Worm (Caenorhabditis elegans) whole organism, mixed stage, embryonic: Measurements from ENCODE around the gene oac-58.

Experiments used
- M03D4.4 ChIP-seq: sonication (generic microtip); optimal IDR thresholded peaks from 2 replicates; lab custom pipeline; 2017; ENCODE audit warnings: mild to moderate bottlenecking, missing genetic modification characterization, missing compliant biosample characterization
- bed-3 ChIP-seq: fragments of 200-800 bp; sonication (Bioruptor generic); optimal IDR thresholded peaks from 3 replicates; lab custom pipeline; 2018; ENCODE audit warnings: mild to moderate bottlenecking, missing genetic modification characterization, moderate library complexity, missing compliant biosample characterization
- blmp-1 ChIP-seq: fragments of 150-350 bp; optimal IDR thresholded peaks from 2 replicates; lab custom pipeline; 2014; ENCODE audit warnings: missing biosample characterization, missing genetic modification characterization
- ceh-39 ChIP-seq: fragments of 150-350 bp; optimal IDR thresholded peaks from 2 replicates; lab custom pipeline; 2014; ENCODE audit warnings: missing biosample characterization, missing genetic modification characterization
- ceh-43 ChIP-seq: fragments of 200-800 bp; sonication (Bioruptor generic); optimal IDR thresholded peaks from 2 replicates; lab custom pipeline; 2018; ENCODE audit warnings: mild to moderate bottlenecking, missing genetic modification characterization, moderate library complexity, missing compliant biosample characterization
- ceh-83 ChIP-seq: fragments of 200-800 bp; sonication (Bioruptor generic); optimal IDR thresholded peaks from 2 replicates; lab custom pipeline; 2018; ENCODE audit warnings: mild to moderate bottlenecking, missing genetic modification characterization, missing compliant biosample characterization
- ces-1 ChIP-seq: fragments of 150-350 bp; optimal IDR thresholded peaks from 2 replicates; lab custom pipeline; 2014; ENCODE audit warnings: missing biosample characterization, missing genetic modification reagents, missing genetic modification characterization
- cnd-1 ChIP-seq: fragments of 200-800 bp; sonication (Bioruptor generic); optimal IDR thresholded peaks from 2 replicates; lab custom pipeline; 2018; ENCODE audit warnings: mild to moderate bottlenecking, missing genetic modification characterization, missing compliant biosample characterization
- drap-1 ChIP-seq: fragments of 200-800 bp; sonication (Bioruptor generic); optimal IDR thresholded peaks from 3 replicates; lab custom pipeline; 2018; ENCODE audit warnings: mild to moderate bottlenecking, missing genetic modification characterization, missing compliant biosample characterization
- elt-1 ChIP-seq: sonication (generic microtip); optimal IDR thresholded peaks from 2 replicates; lab custom pipeline; 2017; ENCODE audit warnings: missing genetic modification characterization, mild to moderate bottlenecking, missing compliant biosample characterization, antibody characterized with exemption, moderate library complexity, borderline replicate concordance; ENCODE audit not compliant: insufficient read depth
- elt-3 ChIP-seq: fragments of 150-350 bp; optimal IDR thresholded peaks from 2 replicates; lab custom pipeline; 2014; ENCODE audit warnings: missing biosample characterization, missing genetic modification characterization
- flh-1 ChIP-seq: fragments of 200-800 bp; sonication (Bioruptor generic); optimal IDR thresholded peaks from 2 replicates; lab custom pipeline; 2018; ENCODE audit warnings: mild to moderate bottlenecking, missing genetic modification characterization, moderate library complexity, missing compliant biosample characterization
- hlh-1 ChIP-seq: fragments of 150-350 bp; optimal IDR thresholded peaks from 2 replicates; lab custom pipeline; 2014; ENCODE audit warnings: missing biosample characterization, missing genetic modification reagents, missing genetic modification characterization
- lin-13 ChIP-seq: fragments of 150-350 bp; optimal IDR thresholded peaks from 2 replicates; lab custom pipeline; 2014; ENCODE audit warnings: missing biosample characterization, missing genetic modification characterization
- lin-32 ChIP-seq: fragments of 200-800 bp; sonication (Bioruptor generic); optimal IDR thresholded peaks from 2 replicates; lab custom pipeline; 2018; ENCODE audit warnings: mild to moderate bottlenecking, missing genetic modification characterization, missing compliant biosample characterization
- lsy-2 ChIP-seq: fragments of 150-350 bp; optimal IDR thresholded peaks from 2 replicates; lab custom pipeline; 2014; ENCODE audit warnings: missing biosample characterization, missing genetic modification characterization
- mep-1 ChIP-seq: fragments of 150-350 bp; optimal IDR thresholded peaks from 2 replicates; lab custom pipeline; 2017; ENCODE audit warnings: missing biosample characterization, missing genetic modification reagents, missing genetic modification characterization, inconsistent platforms
- mls-2 ChIP-seq: sonication (generic microtip); optimal IDR thresholded peaks from 2 replicates; lab custom pipeline; 2016; ENCODE audit warnings: mild to moderate bottlenecking, missing genetic modification characterization, moderate library complexity, missing compliant biosample characterization
- nhr-12 ChIP-seq: fragments of 150-350 bp; optimal IDR thresholded peaks from 2 replicates; lab custom pipeline; 2014; ENCODE audit warnings: missing biosample characterization, missing genetic modification characterization
- nhr-2 ChIP-seq: fragments of 150-350 bp; optimal IDR thresholded peaks from 2 replicates; lab custom pipeline; 2014; ENCODE audit warnings: missing biosample characterization, missing genetic modification characterization
- nhr-237 ChIP-seq: fragments of 150-350 bp; optimal IDR thresholded peaks from 2 replicates; lab custom pipeline; 2014; ENCODE audit warnings: missing biosample characterization, missing genetic modification characterization
- nhr-28 ChIP-seq: fragments of 150-350 bp; optimal IDR thresholded peaks from 2 replicates; lab custom pipeline; 2014; ENCODE audit warnings: missing biosample characterization, missing genetic modification characterization
- pha-4 ChIP-seq: fragments of 150-350 bp; optimal IDR thresholded peaks from 2 replicates; lab custom pipeline; 2018; ENCODE audit warnings: missing biosample characterization, missing genetic modification reagents, missing genetic modification characterization
- sem-2 ChIP-seq: fragments of 200-800 bp; sonication (Bioruptor generic); optimal IDR thresholded peaks from 2 replicates; lab custom pipeline; 2018; ENCODE audit warnings: mild to moderate bottlenecking, missing genetic modification characterization, missing compliant biosample characterization
- snpc-4 ChIP-seq: fragments of 150-350 bp; optimal IDR thresholded peaks from 2 replicates; lab custom pipeline; 2014; ENCODE audit warnings: missing biosample characterization, missing genetic modification characterization
- sptf-1 ChIP-seq: sonication (generic microtip); optimal IDR thresholded peaks from 2 replicates; lab custom pipeline; 2017; ENCODE audit warnings: mild to moderate bottlenecking, missing genetic modification characterization, moderate library complexity, missing compliant biosample characterization
- unc-120 ChIP-seq: sonication (generic microtip); optimal IDR thresholded peaks from 2 replicates; lab custom pipeline; 2017; ENCODE audit warnings: missing genetic modification characterization, missing compliant biosample characterization; ENCODE audit not compliant: poor library complexity, severe bottlenecking
- unc-39 ChIP-seq: fragments of 150-350 bp; optimal IDR thresholded peaks from 2 replicates; lab custom pipeline; 2014; ENCODE audit warnings: missing biosample characterization, missing genetic modification characterization
- unc-62 ChIP-seq: fragments of 150-350 bp; optimal IDR thresholded peaks from 2 replicates; lab custom pipeline; 2014; ENCODE audit warnings: missing biosample characterization, missing genetic modification reagents, missing genetic modification characterization
- zip-8 ChIP-seq: fragments of 150-350 bp; optimal IDR thresholded peaks from 2 replicates; lab custom pipeline; 2014; ENCODE audit warnings: missing biosample characterization, missing genetic modification characterization
- ztf-11 ChIP-seq: fragments of 150-350 bp; optimal IDR thresholded peaks from 2 replicates; lab custom pipeline; 2014; ENCODE audit warnings: missing biosample characterization, missing genetic modification characterization

oac-58 gene

ce11 chrIV:12282157-12282789, 29.2 kb downstream of the oac-58 start, which contains the start of the genes C42C1.12 and C42C1.19:
Gene C42C1.12 (minus strand): TSS chrIV:12282207.
Gene C42C1.19 (plus strand): TSS chrIV:12282739.
- TF ChIP-seq pha-4 (no peak), ces-1 (GFP tag; lab: Kevin White, UChicago) (peak; percentile 3), ceh-43 (GFP tag; lab: Kevin White, UChicago) (peak; percentile 41), lsy-2 (tag; lab: Kevin White, UChicago) (peak; percentile 35)
- TF ChIP-seq, all 35 proteins: peak for 3

DNA sequence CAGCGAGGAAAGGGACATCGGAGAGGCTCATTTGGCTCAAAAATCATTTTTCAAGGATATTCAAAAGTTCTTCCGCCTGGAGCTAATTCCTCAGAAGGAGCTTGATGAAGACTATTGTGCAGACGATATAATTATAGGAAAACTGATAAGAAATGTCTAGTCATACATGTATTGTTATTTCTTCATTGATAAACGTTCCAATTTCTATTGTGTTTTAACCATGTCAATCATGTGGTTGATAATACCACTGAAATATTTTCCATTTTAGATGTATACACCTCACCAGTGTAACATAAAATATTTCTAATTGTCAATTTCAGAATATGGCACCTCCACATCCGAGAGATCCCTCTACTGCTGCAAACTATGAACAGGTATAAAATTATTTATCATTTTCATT, 32.2 kb downstream of the oac-58 start, which contains the start of gene ltah-1.1:
TSS of gene ltah-1.1 (plus strand) at position 283 of the 400 bp plus-strand sequence.
- TF ChIP-seq pha-4 (no peak), ceh-39 (no peak), sptf-1 (no peak), elt-1 (tag; lab: Kevin White, UChicago) (no peak), flh-1 (GFP tag; lab: Kevin White, UChicago) (no peak), cnd-1 (tag; lab: Kevin White, UChicago) (no peak), drap-1 (GFP tag; lab: Kevin White, UChicago) (no peak), bed-3 (GFP tag; lab: Kevin White, UChicago) (no peak), zip-8 (tag; lab: Kevin White, UChicago) (no peak)

- no peak for TF ChIP-seq nhr-28 (tag; lab: Kevin White, UChicago)
- no peak for TF ChIP-seq M03D4.4 (tag; lab: Kevin White, UChicago)
- TF ChIP-seq nhr-12 (tag; lab: Kevin White, UChicago): no peak
Observed at ce11 chrIV:12278507-12278906, 33.0 kb downstream of the oac-58 start, which contains the start of the genes tag-335 and vkmt-1. Gene tag-335 (minus strand): TSS chrIV:12278594. Gene vkmt-1 (plus strand): TSS chrIV:12278725.

DNA sequence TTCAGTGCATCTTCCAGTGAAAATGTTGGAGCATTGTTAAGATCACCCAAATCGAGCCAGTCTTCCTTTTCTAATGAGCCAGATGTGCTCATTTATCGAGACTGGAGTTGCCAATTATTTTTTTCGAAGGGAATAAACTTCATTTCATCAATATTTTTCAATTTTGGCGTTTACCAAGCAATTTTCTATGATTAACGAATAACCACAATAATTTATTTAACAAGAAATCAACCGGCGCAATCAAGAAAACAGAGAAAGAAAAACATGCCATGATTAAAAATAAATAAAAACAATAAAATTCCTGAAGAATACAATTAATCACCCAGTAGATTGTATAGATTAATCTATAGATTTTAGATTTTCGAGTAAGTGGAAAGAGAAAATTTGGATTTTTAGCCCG, 35.6 kb downstream of the oac-58 start, which contains the start of gene vps-8:
TSS of gene vps-8 (minus strand) at position 101 of the 400 bp plus-strand sequence.
- TF ChIP-seq ces-1 (GFP tag; lab: Kevin White, UChicago): no peak

ce11 chrIV:12274365-12274764, 37.1 kb downstream of the oac-58 start:
- TF ChIP-seq blmp-1 (no peak), nhr-237 (no peak)

- TF ChIP-seq nhr-12 (tag; lab: Kevin White, UChicago) (no peak), M03D4.4 (tag; lab: Kevin White, UChicago) (no peak), lsy-2 (tag; lab: Kevin White, UChicago) (no peak), unc-120 (tag; lab: Kevin White, UChicago) (no peak), lin-32 (GFP tag; lab: Kevin White, UChicago) (no peak), nhr-2 (tag; lab: Kevin White, UChicago) (no peak), hlh-1 (tag; lab: Kevin White, UChicago) (no peak)
- TF ChIP-seq, all 35 proteins: peak for 0
Observed at ce11 chrIV:12270392-12270791, 41.1 kb downstream of the oac-58 start, which contains the start of gene C42C1.3. Gene C42C1.3 (minus strand): TSS chrIV:12270492.

DNA sequence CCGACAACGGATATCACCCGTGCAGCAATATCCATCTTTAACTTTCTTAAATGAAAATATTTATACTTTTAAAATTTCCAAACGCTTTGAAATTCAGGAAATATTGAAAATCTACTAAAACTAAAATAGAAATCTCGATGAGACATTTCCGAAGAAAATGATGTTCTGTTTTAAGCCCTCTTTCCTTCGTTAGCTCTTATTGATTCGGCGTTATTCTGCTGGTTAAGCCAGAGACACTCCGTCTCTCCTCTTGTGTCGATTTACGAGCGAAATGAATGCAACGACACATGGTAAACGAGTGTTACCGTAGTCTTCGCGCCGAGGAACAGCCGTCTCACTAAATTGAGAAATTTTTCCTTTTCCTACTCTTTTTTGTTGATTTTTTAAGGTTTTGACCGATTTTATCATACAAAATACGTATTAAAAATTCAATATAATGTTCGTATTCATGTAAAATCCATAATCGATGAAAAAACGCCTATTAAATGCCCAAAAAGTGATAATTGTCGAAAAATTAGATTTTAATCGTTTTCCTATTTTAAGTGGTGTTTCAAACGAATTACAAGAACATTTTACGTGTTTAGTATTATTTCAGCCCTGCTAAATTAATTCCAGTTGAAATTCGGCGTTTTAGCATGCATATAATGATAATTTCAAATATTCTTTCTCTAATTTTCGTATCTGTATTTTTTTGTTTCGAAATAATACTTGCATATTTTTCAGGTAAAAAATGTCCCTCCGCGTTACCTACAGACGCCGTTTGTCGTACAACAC, 43.0 kb downstream of the oac-58 start, which contains the start of the genes ppm-1.H and rpl-34:
TSS of gene ppm-1.H (minus strand) at position 51 of the 774 bp plus-strand sequence.
TSS of gene rpl-34 (plus strand) at position 724 of the 774 bp plus-strand sequence.
- TF ChIP-seq sem-2 (GFP tag; lab: Kevin White, UChicago) (no peak), nhr-2 (tag; lab: Kevin White, UChicago) (no peak), lsy-2 (tag; lab: Kevin White, UChicago) (peak; percentile 96), unc-39 (tag; lab: Kevin White, UChicago) (no peak), ztf-11 (tag; lab: Kevin White, UChicago) (no peak), drap-1 (GFP tag; lab: Kevin White, UChicago) (no peak), hlh-1 (tag; lab: Kevin White, UChicago) (peak; percentile 92), unc-120 (tag; lab: Kevin White, UChicago) (peak; percentile 73), ces-1 (GFP tag; lab: Kevin White, UChicago) (peak; percentile 73), snpc-4 (tag; lab: Kevin White, UChicago) (no peak), ceh-43 (GFP tag; lab: Kevin White, UChicago) (peak; percentile 52), bed-3 (GFP tag; lab: Kevin White, UChicago) (no peak), unc-62 (GFP tag; lab: Kevin White, UChicago) (peak; percentile 37), lin-13 (tag; lab: Kevin White, UChicago) (peak; percentile 61), nhr-237 (peak; percentile 58), nhr-28 (tag; lab: Kevin White, UChicago) (no peak), zip-8 (tag; lab: Kevin White, UChicago) (no peak), cnd-1 (tag; lab: Kevin White, UChicago) (no peak), ceh-39 (peak; percentile 45), ceh-83 (GFP tag; lab: Kevin White, UChicago) (no peak), sptf-1 (no peak), mep-1 (peak; percentile 71), M03D4.4 (tag; lab: Kevin White, UChicago) (no peak), mls-2 (tag; lab: Kevin White, UChicago) (no peak), elt-1 (tag; lab: Kevin White, UChicago) (no peak), blmp-1 (no peak), elt-3 (tag; lab: Kevin White, UChicago) (no peak), pha-4 (peak; percentile 40), flh-1 (GFP tag; lab: Kevin White, UChicago) (no peak)
